Worm (Caenorhabditis elegans) whole organism, mixed stage, embryonic: Measurements from ENCODE around the gene madf-8.

Source experiments
- M03D4.4 ChIP-seq: sonication (generic microtip); optimal IDR thresholded peaks from 2 replicates; lab custom pipeline; 2017; ENCODE audit warnings: mild to moderate bottlenecking, missing genetic modification characterization, missing compliant biosample characterization
- blmp-1 ChIP-seq: fragments of 150-350 bp; optimal IDR thresholded peaks from 2 replicates; lab custom pipeline; 2014; ENCODE audit warnings: missing biosample characterization, missing genetic modification characterization
- ceh-39 ChIP-seq: fragments of 150-350 bp; optimal IDR thresholded peaks from 2 replicates; lab custom pipeline; 2014; ENCODE audit warnings: missing biosample characterization, missing genetic modification characterization
- ceh-43 ChIP-seq: fragments of 200-800 bp; sonication (Bioruptor generic); optimal IDR thresholded peaks from 2 replicates; lab custom pipeline; 2018; ENCODE audit warnings: mild to moderate bottlenecking, missing genetic modification characterization, moderate library complexity, missing compliant biosample characterization
- ceh-83 ChIP-seq: fragments of 200-800 bp; sonication (Bioruptor generic); optimal IDR thresholded peaks from 2 replicates; lab custom pipeline; 2018; ENCODE audit warnings: mild to moderate bottlenecking, missing genetic modification characterization, missing compliant biosample characterization
- ces-1 ChIP-seq: fragments of 150-350 bp; optimal IDR thresholded peaks from 2 replicates; lab custom pipeline; 2014; ENCODE audit warnings: missing biosample characterization, missing genetic modification reagents, missing genetic modification characterization
- cnd-1 ChIP-seq: fragments of 200-800 bp; sonication (Bioruptor generic); optimal IDR thresholded peaks from 2 replicates; lab custom pipeline; 2018; ENCODE audit warnings: mild to moderate bottlenecking, missing genetic modification characterization, missing compliant biosample characterization
- drap-1 ChIP-seq: fragments of 200-800 bp; sonication (Bioruptor generic); optimal IDR thresholded peaks from 3 replicates; lab custom pipeline; 2018; ENCODE audit warnings: mild to moderate bottlenecking, missing genetic modification characterization, missing compliant biosample characterization
- elt-1 ChIP-seq: sonication (generic microtip); optimal IDR thresholded peaks from 2 replicates; lab custom pipeline; 2017; ENCODE audit warnings: missing genetic modification characterization, mild to moderate bottlenecking, missing compliant biosample characterization, antibody characterized with exemption, moderate library complexity, borderline replicate concordance; ENCODE audit not compliant: insufficient read depth
- elt-3 ChIP-seq: fragments of 150-350 bp; optimal IDR thresholded peaks from 2 replicates; lab custom pipeline; 2014; ENCODE audit warnings: missing biosample characterization, missing genetic modification characterization
- flh-1 ChIP-seq: fragments of 200-800 bp; sonication (Bioruptor generic); optimal IDR thresholded peaks from 2 replicates; lab custom pipeline; 2018; ENCODE audit warnings: mild to moderate bottlenecking, missing genetic modification characterization, moderate library complexity, missing compliant biosample characterization
- ham-2 ChIP-seq: fragments of 200-800 bp; sonication (Bioruptor generic); optimal IDR thresholded peaks from 2 replicates; lab custom pipeline; 2018; ENCODE audit warnings: mild to moderate bottlenecking, missing genetic modification characterization, missing compliant biosample characterization
- hlh-1 ChIP-seq: fragments of 150-350 bp; optimal IDR thresholded peaks from 2 replicates; lab custom pipeline; 2014; ENCODE audit warnings: missing biosample characterization, missing genetic modification reagents, missing genetic modification characterization
- lin-32 ChIP-seq: fragments of 200-800 bp; sonication (Bioruptor generic); optimal IDR thresholded peaks from 2 replicates; lab custom pipeline; 2018; ENCODE audit warnings: mild to moderate bottlenecking, missing genetic modification characterization, missing compliant biosample characterization
- lsy-2 ChIP-seq: fragments of 150-350 bp; optimal IDR thresholded peaks from 2 replicates; lab custom pipeline; 2014; ENCODE audit warnings: missing biosample characterization, missing genetic modification characterization
- mab-5 ChIP-seq: fragments of 150-350 bp; optimal IDR thresholded peaks from 2 replicates; lab custom pipeline; 2014; ENCODE audit warnings: missing biosample characterization, missing genetic modification characterization
- mep-1 ChIP-seq: fragments of 150-350 bp; optimal IDR thresholded peaks from 2 replicates; lab custom pipeline; 2017; ENCODE audit warnings: missing biosample characterization, missing genetic modification reagents, missing genetic modification characterization, inconsistent platforms
- mls-2 ChIP-seq: sonication (generic microtip); optimal IDR thresholded peaks from 2 replicates; lab custom pipeline; 2016; ENCODE audit warnings: mild to moderate bottlenecking, missing genetic modification characterization, moderate library complexity, missing compliant biosample characterization
- nhr-12 ChIP-seq: fragments of 150-350 bp; optimal IDR thresholded peaks from 2 replicates; lab custom pipeline; 2014; ENCODE audit warnings: missing biosample characterization, missing genetic modification characterization
- nhr-2 ChIP-seq: fragments of 150-350 bp; optimal IDR thresholded peaks from 2 replicates; lab custom pipeline; 2014; ENCODE audit warnings: missing biosample characterization, missing genetic modification characterization
- nhr-237 ChIP-seq: fragments of 150-350 bp; optimal IDR thresholded peaks from 2 replicates; lab custom pipeline; 2014; ENCODE audit warnings: missing biosample characterization, missing genetic modification characterization
- nhr-28 ChIP-seq: fragments of 150-350 bp; optimal IDR thresholded peaks from 2 replicates; lab custom pipeline; 2014; ENCODE audit warnings: missing biosample characterization, missing genetic modification characterization
- nhr-76 ChIP-seq: sonication (generic microtip); optimal IDR thresholded peaks from 2 replicates; lab custom pipeline; 2017; ENCODE audit warnings: missing biosample characterization, missing genetic modification characterization
- pha-4 ChIP-seq: fragments of 150-350 bp; optimal IDR thresholded peaks from 2 replicates; lab custom pipeline; 2018; ENCODE audit warnings: missing biosample characterization, missing genetic modification reagents, missing genetic modification characterization
- sem-2 ChIP-seq: fragments of 200-800 bp; sonication (Bioruptor generic); optimal IDR thresholded peaks from 2 replicates; lab custom pipeline; 2018; ENCODE audit warnings: mild to moderate bottlenecking, missing genetic modification characterization, missing compliant biosample characterization
- snpc-4 ChIP-seq: fragments of 150-350 bp; optimal IDR thresholded peaks from 2 replicates; lab custom pipeline; 2014; ENCODE audit warnings: missing biosample characterization, missing genetic modification characterization
- sptf-1 ChIP-seq: sonication (generic microtip); optimal IDR thresholded peaks from 2 replicates; lab custom pipeline; 2017; ENCODE audit warnings: mild to moderate bottlenecking, missing genetic modification characterization, moderate library complexity, missing compliant biosample characterization
- tbx-8 ChIP-seq: fragments of 200-800 bp; sonication (Bioruptor generic); optimal IDR thresholded peaks from 2 replicates; lab custom pipeline; 2018; ENCODE audit warnings: mild to moderate bottlenecking, missing genetic modification characterization, moderate library complexity, missing compliant biosample characterization
- unc-39 ChIP-seq: fragments of 150-350 bp; optimal IDR thresholded peaks from 2 replicates; lab custom pipeline; 2014; ENCODE audit warnings: missing biosample characterization, missing genetic modification characterization
- unc-62 ChIP-seq: fragments of 150-350 bp; optimal IDR thresholded peaks from 2 replicates; lab custom pipeline; 2014; ENCODE audit warnings: missing biosample characterization, missing genetic modification reagents, missing genetic modification characterization
- ztf-11 ChIP-seq: fragments of 150-350 bp; optimal IDR thresholded peaks from 2 replicates; lab custom pipeline; 2014; ENCODE audit warnings: missing biosample characterization, missing genetic modification characterization

Gene madf-8

ce11 chrIII:3623772-3624171, 26.9 kb downstream of the madf-8 start:
- TF ChIP-seq nhr-2 (tag; lab: Kevin White, UChicago) (peak; percentile 72), lin-32 (GFP tag; lab: Kevin White, UChicago) (peak; percentile 55), sem-2 (peak; percentile 4), hlh-1 (tag; lab: Kevin White, UChicago) (peak; percentile 10), ham-2 (GFP tag; lab: Kevin White, UChicago) (peak; percentile 89), M03D4.4 (tag; lab: Kevin White, UChicago) (peak; percentile 1), nhr-237 (tag; lab: Kevin White, UChicago) (no peak), cnd-1 (tag; lab: Kevin White, UChicago) (peak; percentile 20), ceh-39 (tag; lab: Kevin White, UChicago) (no peak)
- TF ChIP-seq, all 35 proteins: peak for 7

- no peak for TF ChIP-seq nhr-2 (tag; lab: Kevin White, UChicago)
- TF ChIP-seq sptf-1 = no peak
- TF ChIP-seq mab-5 (tag; lab: Kevin White, UChicago) = no peak
- TF ChIP-seq lsy-2 (tag; lab: Kevin White, UChicago) = no peak
- TF ChIP-seq cnd-1 (tag; lab: Kevin White, UChicago) = no peak
- TF ChIP-seq unc-39 = no peak
- TF ChIP-seq ceh-43 (GFP tag; lab: Kevin White, UChicago) = no peak
- TF ChIP-seq ces-1 (GFP tag; lab: Kevin White, UChicago) = no peak
- TF ChIP-seq elt-1 = no peak
- TF ChIP-seq nhr-237 (tag; lab: Kevin White, UChicago) = no peak
- TF ChIP-seq mls-2 = no peak
- TF ChIP-seq nhr-76 = no peak
- TF ChIP-seq ceh-39 (tag; lab: Kevin White, UChicago) = no peak
- no peak for TF ChIP-seq blmp-1
- TF ChIP-seq nhr-28 = no peak
- no peak for TF ChIP-seq flh-1 (GFP tag; lab: Kevin White, UChicago)
- TF ChIP-seq ceh-83 (GFP tag; lab: Kevin White, UChicago) = no peak
Measured at ce11 chrIII:3621211-3621897, 29.3 kb downstream of the madf-8 start.

- TF ChIP-seq snpc-4 (tag; lab: Kevin White, UChicago) (no peak), ceh-83 (GFP tag; lab: Kevin White, UChicago) (peak; percentile 63), sem-2 (peak; percentile 41), unc-39 (peak; percentile 29), blmp-1 (no peak), nhr-2 (tag; lab: Kevin White, UChicago) (peak; percentile 23), unc-62 (GFP tag; lab: Kevin White, UChicago) (no peak), ceh-43 (GFP tag; lab: Kevin White, UChicago) (no peak), ces-1 (GFP tag; lab: Kevin White, UChicago) (peak; percentile 32), cnd-1 (tag; lab: Kevin White, UChicago) (peak; percentile 73), drap-1 (GFP tag; lab: Kevin White, UChicago) (peak; percentile 50), ham-2 (GFP tag; lab: Kevin White, UChicago) (peak; percentile 40), mls-2 (peak; percentile 45), nhr-12 (tag; lab: Kevin White, UChicago) (no peak), sptf-1 (peak; percentile 40), tbx-8 (GFP tag; lab: Kevin White, UChicago) (no peak)
- TF ChIP-seq, all 35 proteins: peak for 10
Measured at ce11 chrIII:3620652-3621051, 30.0 kb downstream of the madf-8 start.

DNA sequence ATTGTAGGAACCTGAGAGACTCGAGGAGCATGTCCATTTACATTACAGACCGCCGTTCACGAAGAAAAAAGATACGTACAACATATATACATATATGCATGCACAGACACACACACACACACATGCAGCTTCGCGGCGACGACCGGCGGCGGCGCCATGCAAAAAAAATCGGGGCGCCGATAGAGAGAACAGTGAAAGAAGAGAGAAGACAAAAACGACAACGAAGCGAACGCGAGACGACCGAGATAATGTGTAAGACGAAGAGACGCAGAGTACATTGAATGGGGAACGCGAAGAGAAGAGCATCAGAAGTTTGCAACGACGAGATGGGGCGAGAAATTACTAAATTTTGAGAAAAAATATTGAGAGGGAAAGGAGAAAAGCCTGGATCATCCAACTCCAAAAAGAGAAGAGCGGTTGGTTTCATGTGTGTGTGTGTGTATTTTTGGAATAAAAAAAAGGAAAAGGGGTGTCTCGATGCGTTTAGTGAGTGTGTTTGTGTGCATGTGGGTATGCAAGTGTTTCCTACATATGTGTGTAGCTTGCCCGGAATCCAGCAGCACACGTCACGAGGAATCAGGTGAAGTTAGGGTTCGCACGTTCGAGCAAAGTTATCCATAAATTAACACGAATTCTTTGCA, 30.9 kb downstream of the madf-8 start:
- TF ChIP-seq ceh-39 (tag; lab: Kevin White, UChicago) = no peak
- no peak for TF ChIP-seq ztf-11 (tag; lab: Kevin White, UChicago)
- TF ChIP-seq mep-1 = no peak
- no peak for TF ChIP-seq nhr-2 (tag; lab: Kevin White, UChicago)
- TF ChIP-seq sem-2 = no peak
- TF ChIP-seq flh-1 (GFP tag; lab: Kevin White, UChicago) = no peak
- no peak for TF ChIP-seq elt-3 (tag; lab: Kevin White, UChicago)
- TF ChIP-seq pha-4 (tag; lab: Kevin White, UChicago) = no peak
- no peak for TF ChIP-seq unc-62 (GFP tag; lab: Kevin White, UChicago)
- no peak for TF ChIP-seq drap-1 (GFP tag; lab: Kevin White, UChicago)
